Comparison of ENCODE assay signal across 1 fruit fly cellular context in genomic region chr3L:16128481-16128972, dm6.
TF ChIP-seq lines count a peak whose summit lies in the region.

Gene Pgm1, minus strand, starts transcription at chr3L:16128531.

TF ChIP-seq in whole organism, embryonic, 481 proteins besides CTCF, POLR2A, EP300 and RAD21 (continued from another document and continues in another):
- no peak for TF ChIP-seq Scr (GFP tag; IDR thresholded peaks at IDR 0.05; lab: Robert Waterston, UW; ENCODE audit: partially characterized antibody)
- peak; percentile 89 for TF ChIP-seq Atf-2 (GFP tag; optimal IDR thresholded peaks at IDR 0.05; lab: Kevin White, UChicago)
- TF ChIP-seq CG4854 (GFP tag; optimal IDR thresholded peaks at IDR 0.05; lab: Kevin White, UChicago), result peak; percentile 72
- TF ChIP-seq CG18262 (tag; optimal IDR thresholded peaks at IDR 0.05; lab: Kevin White, UChicago), result peak; percentile 76
- peak; percentile 69 for TF ChIP-seq fd64A (GFP tag; optimal IDR thresholded peaks at IDR 0.05; lab: Kevin White, UChicago)
- no peak for TF ChIP-seq Fer3 (tag; optimal IDR thresholded peaks at IDR 0.05; lab: Kevin White, UChicago)
- peak; percentile 64 for TF ChIP-seq ttk (GFP tag; IDR thresholded peaks at IDR 0.05; lab: Robert Waterston, UW)
- no peak for TF ChIP-seq Doc3 (GFP tag; IDR thresholded peaks at IDR 0.05; lab: Robert Waterston, UW; ENCODE audit: partially characterized antibody)
- TF ChIP-seq CG7372 (GFP tag; IDR thresholded peaks at IDR 0.05; lab: Robert Waterston, UW), result no peak
- TF ChIP-seq sob (GFP tag; IDR thresholded peaks at IDR 0.05; lab: Robert Waterston, UW), result peak; percentile 59; the same call in 1 of the 2 replicates
- TF ChIP-seq CG42726 (GFP tag; IDR thresholded peaks at IDR 0.05; lab: Robert Waterston, UW; ENCODE audit: partially characterized antibody), result peak; percentile 42; the same call in 1 of the 2 replicates
- TF ChIP-seq ro (GFP tag; IDR thresholded peaks at IDR 0.05; lab: Robert Waterston, UW), result no peak
- TF ChIP-seq cas (GFP tag; IDR thresholded peaks at IDR 0.05; lab: Robert Waterston, UW), result peak; percentile 49; the same call in 1 of the 2 replicates
- TF ChIP-seq zfh1 (GFP tag; IDR thresholded peaks at IDR 0.05; lab: Robert Waterston, UW), result peak; percentile 77
- 0 out of 2 replicates have a peak, but pooled peaks have one; percentile 28 for TF ChIP-seq klu (GFP tag; IDR thresholded peaks at IDR 0.05; lab: Robert Waterston, UW)
- TF ChIP-seq CG11093 (GFP tag; IDR thresholded peaks at IDR 0.05; lab: Robert Waterston, UW), result peak; percentile 36; the same call in 2 of the 3 replicates
- TF ChIP-seq CG1602 (GFP tag; optimal IDR thresholded peaks at IDR 0.05; lab: Kevin White, UChicago), result peak; percentile 73
- peak; percentile 72 for TF ChIP-seq CG6854 (GFP tag; optimal IDR thresholded peaks at IDR 0.05; lab: Kevin White, UChicago)
- TF ChIP-seq Bteb2 (GFP tag; optimal IDR thresholded peaks at IDR 0.05; lab: Kevin White, UChicago), result peak; percentile 90
- TF ChIP-seq dati (GFP tag; IDR thresholded peaks at IDR 0.05; lab: Robert Waterston, UW), result 0 out of 2 replicates have a peak, but pooled peaks have one; percentile 34
- peak; percentile 73; the same call in 2 of the 3 replicates for TF ChIP-seq ken (GFP tag; IDR thresholded peaks at IDR 0.05; lab: Robert Waterston, UW)
- no peak for TF ChIP-seq Jarid2 (GFP tag; optimal IDR thresholded peaks at IDR 0.05; lab: Kevin White, UChicago)
- TF ChIP-seq CG5245 (GFP tag; optimal IDR thresholded peaks at IDR 0.05; lab: Kevin White, UChicago), result peak; percentile 69
- no peak for TF ChIP-seq Bgb (GFP tag; IDR thresholded peaks at IDR 0.05; lab: Robert Waterston, UW; ENCODE audit: partially characterized antibody)
- TF ChIP-seq D19B (GFP tag; optimal IDR thresholded peaks at IDR 0.05; lab: Kevin White, UChicago), result peak; percentile 74
- TF ChIP-seq CG3281 (GFP tag; optimal IDR thresholded peaks at IDR 0.05; lab: Kevin White, UChicago), result peak; percentile 88
- peak; percentile 73 for TF ChIP-seq Neu2 (GFP tag; optimal IDR thresholded peaks at IDR 0.05; lab: Kevin White, UChicago; ENCODE audit: borderline replicate concordance)
- 0 out of 2 replicates have a peak, but pooled peaks have one; percentile 40 for TF ChIP-seq sna (GFP tag; IDR thresholded peaks at IDR 0.05; lab: Robert Waterston, UW; ENCODE audit: partially characterized antibody)
- peak; percentile 94 for TF ChIP-seq her (GFP tag; optimal IDR thresholded peaks at IDR 0.05; lab: Kevin White, UChicago)
- peak; percentile 11 for TF ChIP-seq ash1 (GFP tag; optimal IDR thresholded peaks at IDR 0.05; lab: Kevin White, UChicago)
- no peak for TF ChIP-seq tap (tag; optimal IDR thresholded peaks at IDR 0.05; lab: Kevin White, UChicago)
- TF ChIP-seq CG6689 (GFP tag; IDR thresholded peaks at IDR 0.05; lab: Robert Waterston, UW), result peak; percentile 59
- peak; percentile 89 for TF ChIP-seq p53 (GFP tag; optimal IDR thresholded peaks at IDR 0.05; lab: Kevin White, UChicago)
- TF ChIP-seq sima (GFP tag; optimal IDR thresholded peaks at IDR 0.05; lab: Kevin White, UChicago), result peak; percentile 70
- TF ChIP-seq CG7271 (tag; optimal IDR thresholded peaks at IDR 0.05; lab: Kevin White, UChicago), result no peak
- peak; percentile 69 for TF ChIP-seq ac (GFP tag; optimal IDR thresholded peaks at IDR 0.05; lab: Kevin White, UChicago)
- peak; percentile 74 for TF ChIP-seq CG6765 (GFP tag; optimal IDR thresholded peaks at IDR 0.05; lab: Kevin White, UChicago)
- TF ChIP-seq Rfx (GFP tag; IDR thresholded peaks at IDR 0.05; lab: Robert Waterston, UW), result peak; percentile 85
- no peak for TF ChIP-seq dmrt99B (tag; optimal IDR thresholded peaks at IDR 0.05; lab: Kevin White, UChicago)
- TF ChIP-seq lola (GFP tag; optimal IDR thresholded peaks at IDR 0.05; lab: Kevin White, UChicago), result peak in 1 of 3 experiments; percentile 46
- TF ChIP-seq dimm (GFP tag; IDR thresholded peaks at IDR 0.05; lab: Robert Waterston, UW), result no peak
- TF ChIP-seq CG12391 (tag; optimal IDR thresholded peaks at IDR 0.05; lab: Kevin White, UChicago), result peak; percentile 68
- no peak for TF ChIP-seq prd (optimal IDR thresholded peaks at IDR 0.05; lab: Kevin White, UChicago)
- peak; percentile 75 for TF ChIP-seq prd (GFP tag; IDR thresholded peaks at IDR 0.05; lab: Robert Waterston, UW)
- TF ChIP-seq Camta (GFP tag; optimal IDR thresholded peaks at IDR 0.05; lab: Kevin White, UChicago), result peak; percentile 85
- peak; percentile 39; the same call in 1 of the 2 replicates for TF ChIP-seq sim (GFP tag; IDR thresholded peaks at IDR 0.05; lab: Robert Waterston, UW)
- TF ChIP-seq hbn (GFP tag; IDR thresholded peaks at IDR 0.05; lab: Robert Waterston, UW; ENCODE audit: partially characterized antibody), result no peak
- TF ChIP-seq CG1529 (GFP tag; optimal IDR thresholded peaks at IDR 0.05; lab: Kevin White, UChicago), result peak; percentile 65
- no peak for TF ChIP-seq CG8478 (optimal IDR thresholded peaks at IDR 0.05; lab: Kevin White, UChicago)
- TF ChIP-seq Optix (GFP tag; IDR thresholded peaks at IDR 0.05; lab: Robert Waterston, UW), result peak; percentile 83
- peak; percentile 72 for TF ChIP-seq vvl (GFP tag; IDR thresholded peaks at IDR 0.05; lab: Robert Waterston, UW)
- peak; percentile 79 for TF ChIP-seq CG10979 (tag; optimal IDR thresholded peaks at IDR 0.05; lab: Kevin White, UChicago)
- peak; percentile 73 for TF ChIP-seq wek (GFP tag; optimal IDR thresholded peaks at IDR 0.05; lab: Kevin White, UChicago)
- peak; percentile 52; the same call in 1 of the 2 replicates for TF ChIP-seq peb (GFP tag; IDR thresholded peaks at IDR 0.05; lab: Robert Waterston, UW)
- TF ChIP-seq CoRest (tag; optimal IDR thresholded peaks at IDR 0.05; lab: Kevin White, UChicago), result peak; percentile 71
- TF ChIP-seq kay (GFP tag; optimal IDR thresholded peaks at IDR 0.05; lab: Kevin White, UChicago), result peak; percentile 76
- peak; percentile 82 for TF ChIP-seq CG11456 (GFP tag; IDR thresholded peaks at IDR 0.05; lab: Robert Waterston, UW)
- peak; percentile 57 for TF ChIP-seq Usf (GFP tag; optimal IDR thresholded peaks at IDR 0.05; lab: Kevin White, UChicago)
- TF ChIP-seq CG30403 (GFP tag; optimal IDR thresholded peaks at IDR 0.05; lab: Kevin White, UChicago), result peak; percentile 85
- no peak for TF ChIP-seq CG15073 (GFP tag; optimal IDR thresholded peaks at IDR 0.05; lab: Kevin White, UChicago)
- TF ChIP-seq CG10543 (GFP tag; optimal IDR thresholded peaks at IDR 0.05; lab: Kevin White, UChicago), result peak; percentile 79
- 0 out of 2 replicates have a peak, but pooled peaks have one; percentile 46 for TF ChIP-seq dan (GFP tag; IDR thresholded peaks at IDR 0.05; lab: Robert Waterston, UW)
- TF ChIP-seq CG8388 (GFP tag; optimal IDR thresholded peaks at IDR 0.05; lab: Kevin White, UChicago), result peak; percentile 64
- peak; percentile 28; the same call in 1 of the 3 replicates for TF ChIP-seq ase (GFP tag; IDR thresholded peaks at IDR 0.05; lab: Robert Waterston, UW)
- peak; percentile 44 for TF ChIP-seq CG4730 (GFP tag; IDR thresholded peaks at IDR 0.05; lab: Robert Waterston, UW)
- TF ChIP-seq danr (GFP tag; IDR thresholded peaks at IDR 0.05; lab: Robert Waterston, UW), result peak; percentile 40; the same call in 1 of the 2 replicates
- peak; percentile 10 for TF ChIP-seq CG10565 (GFP tag; optimal IDR thresholded peaks at IDR 0.05; lab: Kevin White, UChicago)
- TF ChIP-seq CG8765 (GFP tag; IDR thresholded peaks at IDR 0.05; lab: Robert Waterston, UW), result peak; percentile 65
- no peak for TF ChIP-seq fru (optimal IDR thresholded peaks at IDR 0.05; lab: Kevin White, UChicago)
- TF ChIP-seq CG14050 (GFP tag; IDR thresholded peaks at IDR 0.05; lab: Robert Waterston, UW), result peak; percentile 61
- peak; percentile 84 for TF ChIP-seq CG7839 (tag; optimal IDR thresholded peaks at IDR 0.05; lab: Kevin White, UChicago)
- no peak for TF ChIP-seq CG16813 (GFP tag; IDR thresholded peaks at IDR 0.05; lab: Robert Waterston, UW; ENCODE audit: partially characterized antibody)
- peak; percentile 44 for TF ChIP-seq croc (GFP tag; conservative IDR thresholded peaks at IDR 0.05; lab: Robert Waterston, UW)
- peak; percentile 72 for TF ChIP-seq Rx (GFP tag; IDR thresholded peaks at IDR 0.05; lab: Robert Waterston, UW)
- TF ChIP-seq pzg (GFP tag; optimal IDR thresholded peaks at IDR 0.05; lab: Kevin White, UChicago), result peak; percentile 31
- peak; percentile 69 for TF ChIP-seq CG10959 (GFP tag; IDR thresholded peaks at IDR 0.05; lab: Robert Waterston, UW)
- peak; percentile 86 for TF ChIP-seq PHDP (tag; optimal IDR thresholded peaks at IDR 0.05; lab: Kevin White, UChicago)
- peak; percentile 71 for TF ChIP-seq ATbp (GFP tag; optimal IDR thresholded peaks at IDR 0.05; lab: Kevin White, UChicago)
- TF ChIP-seq CG15011 (GFP tag; optimal IDR thresholded peaks at IDR 0.05; lab: Kevin White, UChicago), result no peak
- TF ChIP-seq CG1832 (GFP tag; optimal IDR thresholded peaks at IDR 0.05; lab: Kevin White, UChicago), result no peak
- peak; percentile 72; the same call in 1 of the 2 replicates for TF ChIP-seq rib (GFP tag; IDR thresholded peaks at IDR 0.05; lab: Robert Waterston, UW)
- peak; percentile 65 for TF ChIP-seq CG31441 (GFP tag; IDR thresholded peaks at IDR 0.05; lab: Robert Waterston, UW)
- TF ChIP-seq ham (GFP tag; IDR thresholded peaks at IDR 0.05; lab: Robert Waterston, UW), result no peak
- TF ChIP-seq CG1603 (tag; optimal IDR thresholded peaks at IDR 0.05; lab: Kevin White, UChicago), result peak; percentile 95
- TF ChIP-seq CG13624 (GFP tag; optimal IDR thresholded peaks at IDR 0.05; lab: Kevin White, UChicago), result peak; percentile 92
- TF ChIP-seq odd (GFP tag; optimal IDR thresholded peaks at IDR 0.05; lab: Kevin White, UChicago), result no peak
- TF ChIP-seq NfI (GFP tag; optimal IDR thresholded peaks at IDR 0.05; lab: Kevin White, UChicago), result no peak
- TF ChIP-seq Hsf (GFP tag; optimal IDR thresholded peaks at IDR 0.05; lab: Kevin White, UChicago), result peak; percentile 90
- TF ChIP-seq cg (GFP tag; optimal IDR thresholded peaks at IDR 0.05; lab: Kevin White, UChicago), result no peak
- no peak for TF ChIP-seq Opbp (GFP tag; IDR thresholded peaks at IDR 0.05; lab: Robert Waterston, UW; ENCODE audit: partially characterized antibody)
- TF ChIP-seq CG16779 (GFP tag; IDR thresholded peaks at IDR 0.05; lab: Robert Waterston, UW), result peak; percentile 74
- TF ChIP-seq Gsc (GFP tag; IDR thresholded peaks at IDR 0.05; lab: Robert Waterston, UW), result peak; percentile 54; the same call in 1 of the 2 replicates
- peak; percentile 70 for TF ChIP-seq tin (GFP tag; optimal IDR thresholded peaks at IDR 0.05; lab: Kevin White, UChicago)
- TF ChIP-seq Sox102F (GFP tag; optimal IDR thresholded peaks at IDR 0.05; lab: Kevin White, UChicago), result no peak
- peak; percentile 58 for TF ChIP-seq Ets97D (GFP tag; optimal IDR thresholded peaks at IDR 0.05; lab: Kevin White, UChicago)
- TF ChIP-seq Abd-B (GFP tag; optimal IDR thresholded peaks at IDR 0.05; lab: Kevin White, UChicago), result no peak
- peak in 1 of 2 experiments; percentile 82 for TF ChIP-seq Eip74EF (GFP tag; optimal IDR thresholded peaks at IDR 0.05; lab: Kevin White, UChicago)
- TF ChIP-seq Dfd (GFP tag; optimal IDR thresholded peaks at IDR 0.05; lab: Kevin White, UChicago), result no peak
- peak; percentile 100 for TF ChIP-seq CG10274 (GFP tag; optimal IDR thresholded peaks at IDR 0.05; lab: Kevin White, UChicago)
- TF ChIP-seq org-1 (GFP tag; optimal IDR thresholded peaks at IDR 0.05; lab: Kevin White, UChicago), result peak; percentile 81
- TF ChIP-seq H15 (GFP tag; IDR thresholded peaks at IDR 0.05; lab: Robert Waterston, UW), result peak; percentile 48; the same call in 1 of the 3 replicates
- TF ChIP-seq CG12071 (GFP tag; optimal IDR thresholded peaks at IDR 0.05; lab: Kevin White, UChicago), result peak; percentile 87
- peak; percentile 74 for TF ChIP-seq sisA (GFP tag; IDR thresholded peaks at IDR 0.05; lab: Robert Waterston, UW)
- no peak for TF ChIP-seq CG10431 (GFP tag; optimal IDR thresholded peaks at IDR 0.05; lab: Kevin White, UChicago)
- peak; percentile 81 for TF ChIP-seq CG18619 (GFP tag; optimal IDR thresholded peaks at IDR 0.05; lab: Kevin White, UChicago)
- TF ChIP-seq CG16815 (GFP tag; optimal IDR thresholded peaks at IDR 0.05; lab: Kevin White, UChicago), result peak; percentile 70
- TF ChIP-seq onecut (GFP tag; IDR thresholded peaks at IDR 0.05; lab: Robert Waterston, UW), result peak; percentile 57; the same call in 1 of the 2 replicates
- TF ChIP-seq YL-1 (GFP tag; optimal IDR thresholded peaks at IDR 0.05; lab: Kevin White, UChicago), result peak; percentile 61
- peak; percentile 78 for TF ChIP-seq CG14441 (GFP tag; IDR thresholded peaks at IDR 0.05; lab: Robert Waterston, UW)
- peak; percentile 79 for TF ChIP-seq Hey (tag; optimal IDR thresholded peaks at IDR 0.05; lab: Kevin White, UChicago)
- TF ChIP-seq CG8290 (GFP tag; optimal IDR thresholded peaks at IDR 0.05; lab: Kevin White, UChicago), result peak; percentile 70
- peak; percentile 34 to 96 for TF ChIP-seq CG8290 (tag; optimal IDR thresholded peaks at IDR 0.05; lab: Kevin White, UChicago)
- TF ChIP-seq exex (tag; optimal IDR thresholded peaks at IDR 0.05; lab: Kevin White, UChicago), result peak; percentile 97
- no peak for TF ChIP-seq zf30C (GFP tag; optimal IDR thresholded peaks at IDR 0.05; lab: Kevin White, UChicago)
- peak; percentile 68 for TF ChIP-seq CG3726 (GFP tag; IDR thresholded peaks at IDR 0.05; lab: Robert Waterston, UW)
- peak; percentile 69 for TF ChIP-seq CG12299 (tag; optimal IDR thresholded peaks at IDR 0.05; lab: Kevin White, UChicago)
- peak; percentile 33 for TF ChIP-seq CG17802 (tag; optimal IDR thresholded peaks at IDR 0.05; lab: Kevin White, UChicago)
- TF ChIP-seq Hr3 (GFP tag; optimal IDR thresholded peaks at IDR 0.05; lab: Kevin White, UChicago), result peak; percentile 80
- peak; percentile 89 for TF ChIP-seq luna (GFP tag; optimal IDR thresholded peaks at IDR 0.05; lab: Kevin White, UChicago)
- peak; percentile 87 for TF ChIP-seq HLH54F (GFP tag; optimal IDR thresholded peaks at IDR 0.05; lab: Kevin White, UChicago)
- TF ChIP-seq CG7745 (tag; optimal IDR thresholded peaks at IDR 0.05; lab: Kevin White, UChicago), result no peak
- peak in 1 of 3 experiments; percentile 87 for TF ChIP-seq Stat92E (GFP tag; optimal IDR thresholded peaks at IDR 0.05; lab: Kevin White, UChicago)
- peak; percentile 56; the same call in 1 of the 2 replicates for TF ChIP-seq CG11696 (GFP tag; IDR thresholded peaks at IDR 0.05; lab: Robert Waterston, UW)
- peak; percentile 33 for TF ChIP-seq pros (GFP tag; optimal IDR thresholded peaks at IDR 0.05; lab: Kevin White, UChicago)
- TF ChIP-seq CG14965 (GFP tag; optimal IDR thresholded peaks at IDR 0.05; lab: Kevin White, UChicago; ENCODE audit: borderline replicate concordance), result peak; percentile 59
- TF ChIP-seq bcd (GFP tag; optimal IDR thresholded peaks at IDR 0.05; lab: Kevin White, UChicago), result no peak
- TF ChIP-seq HLH3B (GFP tag; IDR thresholded peaks at IDR 0.05; lab: Robert Waterston, UW), result peak; percentile 60
- TF ChIP-seq Nf-YC (tag; optimal IDR thresholded peaks at IDR 0.05; lab: Kevin White, UChicago), result peak; percentile 69
